Fruit fly (Drosophila melanogaster) whole organism, adult: ENCODE measurements around the gene Fkbp59.

ENCODE experiments used
- CG12768 ChIP-seq: fragments of 200-800 bp; sonication (Bioruptor generic); optimal IDR thresholded peaks from 2 replicates; lab custom pipeline; 2017; ENCODE audit warnings: missing biosample characterization, missing genetic modification characterization, mild to moderate bottlenecking, moderate library complexity, missing genetic modification reagents
- CG1620 ChIP-seq: fragments of 200-800 bp; sonication (Bioruptor generic); optimal IDR thresholded peaks from 2 replicates; lab custom pipeline; 2016; ENCODE audit warnings: missing biosample characterization, missing genetic modification characterization
- CG33017 ChIP-seq: fragments of 200-800 bp; sonication (Bioruptor generic); optimal IDR thresholded peaks from 2 replicates; lab custom pipeline; 2018; ENCODE audit warnings: missing biosample characterization, mild to moderate bottlenecking, missing genetic modification characterization, moderate library complexity
- CG5204 ChIP-seq: fragments of 200-800 bp; sonication (Bioruptor generic); optimal IDR thresholded peaks from 2 replicates; lab custom pipeline; 2016; ENCODE audit warnings: missing biosample characterization, missing genetic modification characterization
- CG7045 ChIP-seq: fragments of 200-800 bp; sonication (Bioruptor generic); optimal IDR thresholded peaks from 2 replicates; lab custom pipeline; 2017; ENCODE audit warnings: missing biosample characterization, mild to moderate bottlenecking, missing genetic modification characterization
- CG7101 ChIP-seq: fragments of 200-800 bp; sonication (Bioruptor generic); optimal IDR thresholded peaks from 2 replicates; lab custom pipeline; 2018; ENCODE audit warnings: missing biosample characterization, mild to moderate bottlenecking, missing genetic modification characterization, moderate library complexity
- Crg-1 ChIP-seq: fragments of 200-800 bp; sonication (Bioruptor generic); optimal IDR thresholded peaks from 2 replicates; lab custom pipeline; 2016; ENCODE audit warnings: missing biosample characterization, missing genetic modification characterization
- Hr96 ChIP-seq: fragments of 200-800 bp; sonication (Bioruptor generic); optimal IDR thresholded peaks from 2 replicates; lab custom pipeline; 2016; ENCODE audit warnings: missing biosample characterization, missing genetic modification characterization
- Mnt ChIP-seq: fragments of 200-800 bp; sonication (Bioruptor generic); optimal IDR thresholded peaks from 2 replicates; lab custom pipeline; 2016; ENCODE audit warnings: missing biosample characterization, mild to moderate bottlenecking, missing genetic modification characterization
- bab1 ChIP-seq: fragments of 200-800 bp; sonication (Bioruptor generic); optimal IDR thresholded peaks from 3 replicates; lab custom pipeline; 2019; ENCODE audit warnings: missing biosample characterization, mild to moderate bottlenecking, missing genetic modification characterization, moderate library complexity
- kay ChIP-seq: fragments of 200-800 bp; sonication (Bioruptor generic); peaks from one replicate; lab custom pipeline; 2016; ENCODE audit warnings: missing biosample characterization, missing genetic modification characterization, borderline replicate concordance
- ovo ChIP-seq: fragments of 200-800 bp; sonication (Bioruptor generic); optimal IDR thresholded peaks from 2 replicates; lab custom pipeline; 2016; ENCODE audit warnings: missing biosample characterization, missing genetic modification characterization
- pad ChIP-seq: fragments of 200-800 bp; sonication (Bioruptor generic); optimal IDR thresholded peaks from 3 replicates; lab custom pipeline; 2017; ENCODE audit warnings: missing biosample characterization, missing genetic modification characterization, mild to moderate bottlenecking, moderate library complexity, missing genetic modification reagents
- toe ChIP-seq: fragments of 200-800 bp; sonication (Bioruptor generic); optimal IDR thresholded peaks from 2 replicates; lab custom pipeline; 2016; ENCODE audit warnings: missing biosample characterization, missing genetic modification characterization

DNA sequence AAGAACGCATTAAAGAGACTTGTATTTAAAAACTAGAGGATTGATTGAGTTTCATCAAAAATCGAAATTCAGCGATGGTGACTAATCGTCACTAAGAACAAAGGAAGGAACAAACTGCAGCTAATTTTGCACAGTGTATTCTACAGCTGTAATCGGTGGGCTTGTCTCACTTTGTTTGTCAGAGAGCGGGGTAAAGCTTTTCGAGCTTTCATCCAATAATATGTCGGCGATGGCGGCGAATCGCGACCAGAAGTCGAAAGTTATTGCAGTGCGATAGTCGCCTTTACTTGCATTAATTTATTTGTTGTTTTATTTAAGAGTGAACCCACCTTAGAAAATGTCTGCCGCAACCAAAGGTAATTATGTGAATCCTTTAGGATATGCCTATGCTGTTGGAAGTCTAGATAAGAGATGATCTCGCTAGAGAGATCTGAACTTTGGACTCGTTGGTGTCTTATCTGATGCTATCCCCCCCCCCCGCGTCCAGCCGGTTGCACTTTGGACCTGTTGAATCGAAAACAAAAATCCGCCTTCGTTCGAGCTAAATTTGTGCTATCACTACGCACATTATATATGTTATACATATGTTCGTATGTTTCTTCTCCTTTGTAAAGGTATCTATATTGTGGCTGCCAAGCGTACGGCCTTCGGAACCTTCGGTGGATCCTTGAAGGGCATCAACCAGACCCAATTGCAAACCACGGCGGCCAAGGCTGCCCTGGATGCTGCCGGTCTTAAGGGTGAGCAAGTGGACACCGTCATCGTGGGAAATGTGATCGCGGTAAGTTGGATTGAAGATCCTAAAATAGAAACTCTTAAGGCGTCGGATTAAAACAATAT, 27.4 kb downstream of the Fkbp59 start, which contains the start of gene yip2:
- peak; percentile 82 for TF ChIP-seq Mnt (GFP tag; lab: Kevin White, UChicago)
- TF ChIP-seq bab1 = peak; percentile 81
- peak; percentile 65 for TF ChIP-seq Crg-1 (GFP tag; lab: Kevin White, UChicago)
- TF ChIP-seq CG5204 = peak; percentile 97
- TF ChIP-seq CG1620 (GFP tag; lab: Kevin White, UChicago) = peak; percentile 50
- peak; percentile 100 for TF ChIP-seq CG12768 (GFP tag; lab: Kevin White, UChicago)
- peak; percentile 49 for TF ChIP-seq ovo
- peak; percentile 99 for TF ChIP-seq Hr96 (GFP tag; lab: Kevin White, UChicago)
- peak; percentile 93 for TF ChIP-seq CG7045 (GFP tag; lab: Kevin White, UChicago)
- no peak for TF ChIP-seq kay (GFP tag; lab: Kevin White, UChicago)
- TF ChIP-seq CG7101 (tag; lab: Kevin White, UChicago) = peak; percentile 70
- peak; percentile 74 for TF ChIP-seq CG33017 (tag; lab: Kevin White, UChicago)
- peak; percentile 99 for TF ChIP-seq toe (GFP tag; lab: Kevin White, UChicago)
- TF ChIP-seq pad = peak; percentile 61
